Worm (Caenorhabditis elegans) whole organism, L3 larva: ENCODE results near the gene T11F8.4.

ENCODE experiments used
- ceh-28 ChIP-seq: fragments of 150-350 bp; optimal IDR thresholded peaks from 2 replicates; lab custom pipeline; 2014; ENCODE audit warnings: missing biosample characterization, missing genetic modification reagents, missing genetic modification characterization
- ceh-82 ChIP-seq: fragments of 150-350 bp; optimal IDR thresholded peaks from 2 replicates; lab custom pipeline; 2014; ENCODE audit warnings: missing biosample characterization, missing genetic modification characterization
- jun-1 ChIP-seq: fragments of 150-350 bp; optimal IDR thresholded peaks from 2 replicates; lab custom pipeline; 2014; ENCODE audit warnings: missing biosample characterization, missing genetic modification reagents, missing genetic modification characterization
- nhr-237 ChIP-seq: fragments of 150-350 bp; optimal IDR thresholded peaks from 2 replicates; lab custom pipeline; 2014; ENCODE audit warnings: missing biosample characterization, missing genetic modification characterization
- pha-4 ChIP-seq: fragments of 150-350 bp; optimal IDR thresholded peaks from 2 replicates; lab custom pipeline; 2014; ENCODE audit warnings: missing biosample characterization, missing genetic modification reagents, missing genetic modification characterization
- unc-62 ChIP-seq: fragments of 150-350 bp; sonication (generic microtip); optimal IDR thresholded peaks from 4 replicates; lab custom pipeline; 2014; ENCODE audit warnings: missing biosample characterization, missing genetic modification reagents, missing genetic modification characterization
- zag-1 ChIP-seq: fragments of 150-350 bp; optimal IDR thresholded peaks from 2 replicates; lab custom pipeline; 2014; ENCODE audit warnings: missing biosample characterization, missing genetic modification characterization

DNA sequence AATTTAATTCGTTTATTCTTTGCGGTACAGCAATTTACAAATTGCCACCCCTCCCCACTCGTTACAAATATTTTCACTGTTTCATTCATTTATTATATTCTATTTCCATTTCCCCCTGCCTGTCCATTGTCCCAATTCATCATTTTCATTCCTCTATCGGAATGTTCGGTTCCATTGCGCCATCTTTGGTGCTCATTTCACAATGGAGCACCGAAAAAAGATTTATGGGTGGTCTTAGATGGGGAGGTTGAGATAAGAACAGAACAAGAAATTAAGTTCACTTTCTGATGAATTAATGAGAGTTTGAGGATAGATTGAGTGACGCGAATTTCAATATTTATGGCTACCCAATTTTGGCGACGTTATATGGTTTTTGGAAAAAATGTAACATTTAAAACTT, 15.8 kb upstream of the T11F8.4 start:
- TF ChIP-seq pha-4 (no peak), nhr-237 (tag; lab: Kevin White, UChicago) (no peak), ceh-82 (tag; lab: Kevin White, UChicago) (no peak), jun-1 (tag; lab: Kevin White, UChicago) (no peak), unc-62 (GFP tag; lab: Kevin White, UChicago) (no peak), zag-1 (tag; lab: Kevin White, UChicago) (no peak), ceh-28 (tag; lab: Kevin White, UChicago) (no peak)
